Worm (Caenorhabditis elegans): ENCODE data around the gene glr-8.

DNA sequence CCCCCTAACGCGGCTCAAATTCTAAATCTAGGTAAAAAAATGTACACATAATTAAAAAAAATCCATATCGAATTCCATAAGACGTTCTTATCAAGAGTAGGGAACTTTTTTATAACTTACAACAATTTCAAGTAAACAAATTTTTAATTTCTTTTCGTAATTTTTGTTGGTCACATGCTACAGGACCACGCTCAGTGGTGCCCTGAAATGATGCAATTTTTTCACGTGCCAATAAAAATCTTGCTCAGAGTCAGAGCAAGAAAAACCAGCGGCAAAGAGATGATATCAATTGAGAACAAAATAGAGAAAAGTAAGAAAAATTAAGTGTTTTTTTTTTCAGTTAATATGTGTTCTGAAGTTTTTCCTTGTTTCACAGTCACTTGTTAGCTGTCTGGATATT, 26.1 kb downstream of the glr-8 start:
- TF ChIP-seq ceh-82 (tag; optimal IDR thresholded peaks at IDR 0.05) = no peak
- TF ChIP-seq sem-4 (tag; optimal IDR thresholded peaks at IDR 0.05) = no peak
- no peak for TF ChIP-seq ama-1 (optimal IDR thresholded peaks at IDR 0.05)
- TF ChIP-seq ZK546.5 (tag; optimal IDR thresholded peaks at IDR 0.05) = no peak
- TF ChIP-seq snpc-4 (tag; optimal IDR thresholded peaks at IDR 0.05) = no peak
- TF ChIP-seq lin-11 (tag; optimal IDR thresholded peaks at IDR 0.05) = no peak
- no peak for TF ChIP-seq dmd-4 (tag; optimal IDR thresholded peaks at IDR 0.05)
- peak in 1 of 2 experiments; percentile 16 for TF ChIP-seq lsy-2 (tag; optimal IDR thresholded peaks at IDR 0.05)
- no peak for TF ChIP-seq elt-3 (tag; optimal IDR thresholded peaks at IDR 0.05)

Measured in whole organism, L2 larva.